Worm (Caenorhabditis elegans): ENCODE data around the gene C08H9.16.

ce11 chrII:9914999-9915398 is 22.4 kb downstream of the C08H9.16 start, which contains the start of gene F26C11.3:
- TF ChIP-seq unc-55 (GFP tag; optimal IDR thresholded peaks at IDR 0.05) (no peak), ceh-30 (tag; optimal IDR thresholded peaks at IDR 0.05) (no peak), pag-3 (tag; optimal IDR thresholded peaks at IDR 0.05; ENCODE audit: borderline replicate concordance) (no peak), dve-1 (tag; optimal IDR thresholded peaks at IDR 0.05) (no peak)

Data from whole organism, late embryonic.